Fruit fly (Drosophila melanogaster): ENCODE results near the gene sog.

DNA sequence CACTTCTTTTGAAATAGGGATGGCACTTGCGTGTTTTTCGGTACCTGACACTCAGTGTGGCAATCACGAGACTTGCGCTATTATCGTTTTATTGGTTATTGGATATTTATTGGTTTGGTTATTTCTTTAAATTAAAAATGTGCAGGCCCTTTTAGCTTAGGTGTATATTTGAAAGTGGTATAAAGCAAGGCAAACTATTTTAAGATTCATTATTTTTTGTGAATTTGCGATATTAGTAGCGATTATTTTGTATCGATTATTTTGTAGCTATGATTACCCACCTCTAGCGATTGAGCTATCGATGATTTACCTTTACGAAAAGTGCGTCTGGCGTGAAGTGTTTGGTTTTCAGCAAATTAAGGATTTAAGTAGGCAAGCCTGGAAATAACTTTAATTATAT lies 50.4 kb downstream of the sog start, which contains the start of the genes CG9215 and CG8097:
- no peak for TF ChIP-seq al (GFP tag; IDR thresholded peaks at IDR 0.05)
- no peak for TF ChIP-seq so (GFP tag; IDR thresholded peaks at IDR 0.05)
- peak; percentile 97 for TF ChIP-seq hbn (GFP tag; IDR thresholded peaks at IDR 0.05; ENCODE audit: partially characterized antibody)
- peak; percentile 53 for TF ChIP-seq Nf-YC (tag; optimal IDR thresholded peaks at IDR 0.05)
